Fruit fly (Drosophila melanogaster) whole organism, pupa: Measurements from ENCODE around the gene dgt2.

Source experiments
- CG12605 ChIP-seq: fragments of 200-800 bp; sonication (Bioruptor generic); IDR thresholded peaks from 2 replicates; pipeline ENCODE4 v1.3.6; 2022; ENCODE audit warnings: missing biosample characterization, missing genetic modification characterization
- CG15710 ChIP-seq: fragments of 200-800 bp; sonication (Bioruptor generic); optimal IDR thresholded peaks from 2 replicates; lab custom pipeline; 2018; ENCODE audit warnings: missing biosample characterization, mild to moderate bottlenecking, missing genetic modification characterization, moderate library complexity
- CG4496 ChIP-seq: fragments of 200-800 bp; sonication (Bioruptor generic); IDR thresholded peaks from 3 replicates; pipeline ENCODE4 v1.3.6; 2022; ENCODE audit warnings: missing biosample characterization, missing genetic modification characterization
- CG9948 ChIP-seq: fragments of 200-800 bp; sonication (Bioruptor generic); optimal IDR thresholded peaks from 2 replicates; lab custom pipeline; 2018; ENCODE audit warnings: missing biosample characterization, mild to moderate bottlenecking, missing genetic modification characterization, moderate library complexity
- Ets98B ChIP-seq: fragments of 200-800 bp; sonication (Bioruptor generic); IDR thresholded peaks from 2 replicates; pipeline ENCODE4 v1.3.6; 2022; ENCODE audit warnings: missing biosample characterization, missing genetic modification characterization
- gl ChIP-seq: fragments of 200-800 bp; sonication (Bioruptor generic); optimal IDR thresholded peaks from 2 replicates; lab custom pipeline; 2018; ENCODE audit warnings: missing biosample characterization, mild to moderate bottlenecking, missing genetic modification characterization

- TF ChIP-seq gl (tag; lab: Kevin White, UChicago) (no peak), CG12605 (GFP tag; lab: Robert Waterston, UW) (no peak), Ets98B (peak; percentile 67), CG9948 (tag; lab: Kevin White, UChicago) (no peak), CG15710 (peak; percentile 5), CG4496 (GFP tag; lab: Robert Waterston, UW) (peak; percentile 80)
These were observed 35.8 kb downstream of the dgt2 start for dm6 chr2L:12025505-12025904.
